Worm (Caenorhabditis elegans) whole organism, early embryonic: Measurements from ENCODE around the gene cyp-33C5.

Source experiments
- B0310.2 ChIP-seq: sonication (generic microtip); optimal IDR thresholded peaks from 2 replicates; lab custom pipeline; 2016; ENCODE audit warnings: mild to moderate bottlenecking, missing genetic modification characterization, missing compliant biosample characterization
- F13C5.2 ChIP-seq: sonication (generic microtip); optimal IDR thresholded peaks from 2 replicates; lab custom pipeline; 2017; ENCODE audit warnings: mild to moderate bottlenecking, missing genetic modification characterization, inconsistent platforms, missing compliant biosample characterization
- aly-1 ChIP-seq: sonication (generic microtip); optimal IDR thresholded peaks from 2 replicates; lab custom pipeline; 2016; ENCODE audit warnings: missing genetic modification characterization, missing compliant biosample characterization
- ama-1 ChIP-seq: fragments of 150-350 bp; optimal IDR thresholded peaks from 2 replicates; lab custom pipeline; 2014
- ceh-13 ChIP-seq: fragments of 200-800 bp; sonication (Bioruptor generic); optimal IDR thresholded peaks from 2 replicates; lab custom pipeline; 2018; ENCODE audit warnings: mild to moderate bottlenecking, missing genetic modification characterization, missing compliant biosample characterization
- ceh-36 ChIP-seq: sonication (generic microtip); optimal IDR thresholded peaks from 2 replicates; lab custom pipeline; 2016; ENCODE audit warnings: missing genetic modification characterization, inconsistent platforms, missing compliant biosample characterization
- ets-7 ChIP-seq: sonication (generic microtip); optimal IDR thresholded peaks from 2 replicates; lab custom pipeline; 2016; ENCODE audit warnings: missing genotype, missing genetic modification characterization, missing compliant biosample characterization
- flt-1 ChIP-seq: fragments of 200-800 bp; sonication (Bioruptor generic); IDR thresholded peaks from 2 replicates; pipeline ENCODE4 v1.3.6; 2022; ENCODE audit warnings: missing genetic modification characterization, missing compliant biosample characterization
- hmbx-1 ChIP-seq: sonication (generic microtip); optimal IDR thresholded peaks from 2 replicates; lab custom pipeline; 2016; ENCODE audit warnings: mild to moderate bottlenecking, missing genetic modification characterization, missing compliant biosample characterization
- hmg-4 ChIP-seq: fragments of 200-800 bp; sonication (Bioruptor generic); optimal IDR thresholded peaks from 2 replicates; lab custom pipeline; 2018; ENCODE audit warnings: mild to moderate bottlenecking, missing genetic modification characterization, missing compliant biosample characterization
- hnd-1 ChIP-seq: sonication (generic microtip); optimal IDR thresholded peaks from 2 replicates; lab custom pipeline; 2016; ENCODE audit warnings: missing genetic modification characterization, missing compliant biosample characterization
- pes-1 ChIP-seq: fragments of 200-800 bp; sonication (Bioruptor generic); IDR thresholded peaks from 2 replicates; pipeline ENCODE4 v1.3.6; 2022; ENCODE audit warnings: missing genetic modification reagents, missing genetic modification characterization, missing compliant biosample characterization
- scrt-1 ChIP-seq: fragments of 200-800 bp; sonication (Bioruptor generic); IDR thresholded peaks from 2 replicates; pipeline ENCODE4 v1.3.6; 2022; ENCODE audit warnings: missing genetic modification characterization, missing compliant biosample characterization
- sea-1 ChIP-seq: fragments of 200-800 bp; sonication (Bioruptor generic); conservative IDR thresholded peaks from 2 replicates; pipeline ENCODE4 v1.3.6; 2022; ENCODE audit warnings: missing genetic modification characterization, missing compliant biosample characterization
- tbx-11 ChIP-seq: fragments of 200-800 bp; sonication (Bioruptor generic); IDR thresholded peaks from 2 replicates; pipeline ENCODE4 v1.3.6; 2022; ENCODE audit warnings: missing genetic modification characterization, missing compliant biosample characterization
- tbx-37 ChIP-seq: fragments of 200-800 bp; sonication (Bioruptor generic); conservative IDR thresholded peaks from 2 replicates; pipeline ENCODE4 v1.3.6; 2022; ENCODE audit warnings: missing genetic modification reagents, missing genetic modification characterization, missing compliant biosample characterization
- tra-4 ChIP-seq: sonication (generic microtip); optimal IDR thresholded peaks from 2 replicates; lab custom pipeline; 2017; ENCODE audit warnings: missing genetic modification characterization, missing compliant biosample characterization

cyp-33C5 gene

DNA sequence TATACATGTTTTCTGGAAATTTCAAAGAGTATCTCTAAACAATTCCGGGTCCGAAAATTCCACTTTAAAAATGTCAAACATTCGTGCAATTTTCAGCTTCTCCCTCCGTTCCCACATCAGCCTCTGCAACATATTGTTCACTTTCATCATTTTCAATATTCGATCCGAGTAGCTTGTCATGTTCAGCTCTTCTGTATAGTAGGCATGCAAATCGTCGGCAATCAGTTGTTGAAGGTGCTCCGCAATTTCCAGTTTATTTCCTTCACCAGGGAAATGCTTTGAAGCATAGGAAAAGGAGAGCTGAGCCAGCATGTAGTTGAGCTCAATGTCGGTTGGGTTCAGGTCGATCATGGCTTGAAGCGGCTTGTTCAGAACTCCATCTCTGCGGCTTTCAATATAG, 20.1 kb downstream of the cyp-33C5 start:
- TF ChIP-seq F13C5.2 (tag; lab: Kevin White, UChicago) (no peak), pes-1 (no peak), sea-1 (GFP tag; lab: Robert Waterston, UW) (no peak), scrt-1 (GFP tag; lab: Robert Waterston, UW) (no peak), tra-4 (no peak), flt-1 (GFP tag; lab: Robert Waterston, UW) (no peak), tbx-11 (GFP tag; lab: Robert Waterston, UW) (no peak), hnd-1 (no peak), tbx-37 (GFP tag; lab: Robert Waterston, UW) (no peak), ceh-36 (tag; lab: Kevin White, UChicago) (no peak), aly-1 (tag; lab: Kevin White, UChicago) (no peak), hmbx-1 (no peak), hmg-4 (no peak), ama-1 (no peak), ets-7 (tag; lab: Kevin White, UChicago) (no peak)

DNA sequence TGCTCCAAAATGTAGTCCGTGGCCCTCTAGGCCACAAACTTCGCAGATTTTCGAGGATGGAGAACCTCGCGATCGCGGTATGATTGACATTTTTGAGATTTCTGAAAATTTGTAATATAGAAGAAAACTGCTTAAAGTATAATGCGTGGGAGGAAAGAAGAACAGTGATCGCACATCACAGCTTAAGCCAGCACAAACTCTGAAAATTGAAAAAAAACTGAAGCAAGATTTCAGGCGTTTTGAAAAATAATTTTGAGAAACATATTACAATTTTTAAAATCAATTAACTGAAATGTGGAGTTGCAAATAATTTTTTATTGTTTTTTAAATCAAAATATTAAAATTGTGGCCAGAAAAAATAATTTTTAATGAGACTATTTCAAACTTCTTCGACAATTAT, 22.2 kb downstream of the cyp-33C5 start, which contains the start of gene nhr-275:
nhr-275 (minus strand) TSS at position 101 of the 400 bp plus-strand sequence.
- no peak for TF ChIP-seq aly-1 (tag; lab: Kevin White, UChicago)
- TF ChIP-seq tra-4: no peak
- TF ChIP-seq F13C5.2 (tag; lab: Kevin White, UChicago): no peak
- TF ChIP-seq hnd-1: no peak
- no peak for TF ChIP-seq ama-1
- no peak for TF ChIP-seq scrt-1 (GFP tag; lab: Robert Waterston, UW)
- no peak for TF ChIP-seq tbx-37 (GFP tag; lab: Robert Waterston, UW)
- no peak for TF ChIP-seq ceh-13 (GFP tag; lab: Kevin White, UChicago)
- no peak for TF ChIP-seq pes-1
- no peak for TF ChIP-seq flt-1 (GFP tag; lab: Robert Waterston, UW)
- TF ChIP-seq sea-1 (GFP tag; lab: Robert Waterston, UW): no peak
- no peak for TF ChIP-seq ets-7 (tag; lab: Kevin White, UChicago)

DNA sequence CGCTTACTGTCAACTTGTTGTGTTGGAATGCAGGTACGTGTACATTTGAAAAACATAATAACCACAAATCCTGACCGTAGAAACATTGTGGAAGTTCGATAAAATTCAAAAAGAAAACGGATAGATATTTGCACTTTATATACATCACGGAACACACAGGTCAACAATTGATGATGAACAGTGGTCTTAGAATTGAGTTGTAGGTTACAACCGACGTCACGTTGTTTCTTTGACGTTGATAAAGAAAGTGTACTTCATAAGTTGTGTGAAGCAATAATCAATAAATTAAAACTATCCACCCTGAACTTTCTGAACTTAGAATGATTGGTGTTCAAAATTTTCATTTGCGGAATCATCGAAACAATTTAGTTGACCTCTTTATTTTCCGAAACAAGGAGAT, 26.9 kb downstream of the cyp-33C5 start, which contains the start of gene Y5H2A.1:
Y5H2A.1 (minus strand) TSS at position 101 of the 400 bp plus-strand sequence.
- no peak for TF ChIP-seq tbx-11 (GFP tag; lab: Robert Waterston, UW)
- no peak for TF ChIP-seq F13C5.2 (tag; lab: Kevin White, UChicago)
- TF ChIP-seq aly-1 (tag; lab: Kevin White, UChicago): no peak
- TF ChIP-seq ceh-13 (GFP tag; lab: Kevin White, UChicago): no peak
- no peak for TF ChIP-seq tra-4
- no peak for TF ChIP-seq sea-1 (GFP tag; lab: Robert Waterston, UW)
- no peak for TF ChIP-seq pes-1
- TF ChIP-seq B0310.2 (tag; lab: Kevin White, UChicago): no peak
- no peak for TF ChIP-seq ama-1
- no peak for TF ChIP-seq hmg-4
- no peak for TF ChIP-seq ceh-36 (tag; lab: Kevin White, UChicago)
- TF ChIP-seq scrt-1 (GFP tag; lab: Robert Waterston, UW): no peak
- TF ChIP-seq flt-1 (GFP tag; lab: Robert Waterston, UW): no peak

DNA sequence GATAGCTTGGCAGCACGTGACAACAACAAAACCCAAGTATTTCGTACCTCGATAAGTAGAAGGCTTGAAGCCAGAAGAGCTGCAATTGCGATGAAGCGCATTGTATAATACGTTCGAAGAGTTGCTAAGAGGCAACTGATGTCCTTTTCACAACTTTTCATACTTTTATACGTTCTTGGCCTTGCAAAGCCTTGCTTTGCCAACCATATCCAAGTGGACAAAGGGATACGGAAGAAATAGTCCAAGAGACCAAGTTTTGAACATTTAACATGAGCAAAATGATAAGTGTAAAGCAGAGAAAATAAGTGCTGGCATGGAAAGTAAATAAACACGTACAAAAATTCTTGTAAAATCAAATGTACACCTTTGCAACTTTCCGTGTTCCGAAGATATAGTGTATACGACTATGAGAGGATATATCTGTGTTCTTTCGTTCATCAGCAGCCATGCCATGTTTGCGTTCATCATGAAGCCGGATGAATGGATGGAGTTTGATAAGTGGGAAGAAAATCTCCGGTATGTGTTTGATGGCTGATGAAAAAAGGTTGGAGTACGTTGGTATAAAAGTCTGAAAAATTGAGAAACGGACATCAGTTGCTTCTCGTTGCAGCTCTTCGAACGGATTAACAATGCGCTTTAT, 29.6 kb downstream of the cyp-33C5 start, which contains the start of the genes Y5H2A.4 and abu-4:
Y5H2A.4 (minus strand) TSS at position 101 of the 640 bp plus-strand sequence.
abu-4 (plus strand) TSS at position 590 of the 640 bp plus-strand sequence.
- TF ChIP-seq ceh-13 (GFP tag; lab: Kevin White, UChicago) (no peak), F13C5.2 (tag; lab: Kevin White, UChicago) (no peak), ceh-36 (tag; lab: Kevin White, UChicago) (no peak), tra-4 (no peak)

DNA sequence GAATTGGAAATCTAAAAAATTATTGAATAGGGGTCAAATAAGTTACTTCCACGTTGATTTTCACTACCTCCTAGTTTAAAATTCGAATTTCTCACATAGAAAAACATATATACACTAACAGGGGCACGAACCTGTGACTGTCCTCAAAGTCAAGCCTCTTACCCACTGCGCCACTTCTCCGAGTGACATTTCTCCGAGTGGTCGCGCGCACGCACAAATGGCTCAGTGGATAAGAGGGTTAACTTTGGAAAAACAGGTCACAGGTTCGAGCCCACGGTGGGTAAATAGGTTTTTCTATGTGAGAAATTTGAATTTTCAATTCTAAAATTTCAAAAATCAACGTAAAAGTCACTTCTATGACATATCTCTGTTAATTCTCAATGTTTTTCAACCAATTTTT, 32.5 kb downstream of the cyp-33C5 start:
- no peak for TF ChIP-seq ceh-36 (tag; lab: Kevin White, UChicago)
- TF ChIP-seq F13C5.2 (tag; lab: Kevin White, UChicago): no peak
- no peak for TF ChIP-seq hmbx-1
- no peak for TF ChIP-seq pes-1
- no peak for TF ChIP-seq ama-1
- no peak for TF ChIP-seq sea-1 (GFP tag; lab: Robert Waterston, UW)
- no peak for TF ChIP-seq flt-1 (GFP tag; lab: Robert Waterston, UW)
- no peak for TF ChIP-seq aly-1 (tag; lab: Kevin White, UChicago)
- no peak for TF ChIP-seq hmg-4
- no peak for TF ChIP-seq scrt-1 (GFP tag; lab: Robert Waterston, UW)
- no peak for TF ChIP-seq ceh-13 (GFP tag; lab: Kevin White, UChicago)
- no peak for TF ChIP-seq hnd-1
- TF ChIP-seq tbx-37 (GFP tag; lab: Robert Waterston, UW): no peak
- no peak for TF ChIP-seq ets-7 (tag; lab: Kevin White, UChicago)
- TF ChIP-seq B0310.2 (tag; lab: Kevin White, UChicago): no peak
- no peak for TF ChIP-seq tra-4
- no peak for TF ChIP-seq tbx-11 (GFP tag; lab: Robert Waterston, UW)

DNA sequence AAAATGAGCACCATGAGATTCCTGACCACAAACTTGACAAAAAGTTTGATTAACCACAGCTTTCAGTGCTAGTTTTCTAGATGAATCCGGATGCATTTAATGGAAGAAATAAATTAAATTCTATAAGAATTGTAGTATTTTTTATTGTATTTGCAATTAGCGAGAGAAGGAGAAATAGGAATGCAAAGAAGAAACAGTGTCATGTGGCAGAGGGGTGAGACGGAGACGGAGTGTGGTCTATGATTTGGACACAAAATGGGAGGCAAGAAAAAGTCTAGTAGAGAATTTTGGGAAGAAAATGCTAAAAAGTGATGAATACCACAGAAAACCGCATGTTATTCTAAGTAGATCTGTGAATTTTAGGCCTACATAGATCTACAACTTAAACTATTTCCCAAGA, 33.2 kb downstream of the cyp-33C5 start, which contains the start of gene nhr-59:
nhr-59 (minus strand) TSS at position 214 of the 400 bp plus-strand sequence.
- no peak for TF ChIP-seq B0310.2 (tag; lab: Kevin White, UChicago)
- TF ChIP-seq scrt-1 (GFP tag; lab: Robert Waterston, UW): no peak
- no peak for TF ChIP-seq flt-1 (GFP tag; lab: Robert Waterston, UW)
- TF ChIP-seq ceh-13 (GFP tag; lab: Kevin White, UChicago): no peak
- TF ChIP-seq aly-1 (tag; lab: Kevin White, UChicago): no peak
- no peak for TF ChIP-seq F13C5.2 (tag; lab: Kevin White, UChicago)
- no peak for TF ChIP-seq tbx-11 (GFP tag; lab: Robert Waterston, UW)
- no peak for TF ChIP-seq hmbx-1
- TF ChIP-seq hmg-4: no peak
- no peak for TF ChIP-seq ama-1
- TF ChIP-seq sea-1 (GFP tag; lab: Robert Waterston, UW): no peak

DNA sequence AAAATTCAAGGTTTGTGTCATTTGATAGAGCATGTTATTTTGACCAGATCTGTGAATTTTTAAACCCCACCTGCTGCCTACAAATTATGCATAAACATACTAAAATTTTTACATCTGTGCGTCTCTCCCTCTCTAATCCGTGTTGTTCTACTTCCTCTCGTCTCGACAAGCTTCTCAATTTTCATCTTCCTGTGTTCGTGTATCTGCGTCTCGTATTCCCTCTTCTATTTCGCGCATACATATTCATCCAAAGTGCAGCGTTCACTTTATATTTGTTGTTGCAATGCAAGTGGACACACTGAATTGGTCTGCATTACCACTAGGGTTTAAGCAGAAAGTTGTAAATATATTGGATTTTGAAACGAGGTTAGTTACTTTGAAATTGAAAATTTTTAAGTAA, 33.7 kb downstream of the cyp-33C5 start, which contains the start of gene fbxa-137:
fbxa-137 (plus strand) TSS at position 274 of the 400 bp plus-strand sequence.
- no peak for TF ChIP-seq B0310.2 (tag; lab: Kevin White, UChicago)
